Worm (Caenorhabditis elegans) whole organism, L2 larva: ENCODE measurements around the gene unc-58.

Experiments used
- aly-2 ChIP-seq: fragments of 150-350 bp; optimal IDR thresholded peaks from 2 replicates; lab custom pipeline; 2014; ENCODE audit warnings: missing biosample characterization, missing genetic modification characterization
- ama-1 ChIP-seq: fragments of 150-350 bp; optimal IDR thresholded peaks from 2 replicates; lab custom pipeline; 2018; ENCODE audit warnings: inconsistent platforms
- fos-1 ChIP-seq: fragments of 150-350 bp; optimal IDR thresholded peaks from 2 replicates; lab custom pipeline; 2014; ENCODE audit warnings: missing biosample characterization, missing genetic modification characterization
- lin-39 ChIP-seq: fragments of 150-350 bp; optimal IDR thresholded peaks from 2 replicates; lab custom pipeline; 2014; ENCODE audit warnings: missing biosample characterization, missing genetic modification reagents, missing genetic modification characterization
- lsy-2 ChIP-seq, 2 experiments: fragments of 150-350 bp in 1 of 2; sonication (generic microtip) in 1 of 2; optimal IDR thresholded peaks; 2 replicates each; lab custom pipeline; 2014 to 2017; ENCODE audit warnings: missing biosample characterization in 2 of 2, missing genetic modification characterization in 2 of 2
- mdl-1 ChIP-seq, 2 experiments: fragments of 150-350 bp in 1 of 2; sonication (generic microtip) in 1 of 2; optimal IDR thresholded peaks; 2 replicates each; lab custom pipeline; 2017; ENCODE audit warnings: missing biosample characterization in 2 of 2, missing genetic modification characterization in 2 of 2
- nhr-237 ChIP-seq: fragments of 150-350 bp; optimal IDR thresholded peaks from 2 replicates; lab custom pipeline; 2014; ENCODE audit warnings: missing biosample characterization, missing genetic modification characterization
- nhr-25 ChIP-seq: fragments of 150-350 bp; sonication (generic microtip); optimal IDR thresholded peaks from 3 replicates; lab custom pipeline; 2014; ENCODE audit warnings: missing biosample characterization, missing genetic modification characterization
- nhr-77 ChIP-seq: fragments of 150-350 bp; optimal IDR thresholded peaks from 2 replicates; lab custom pipeline; 2014; ENCODE audit warnings: missing biosample characterization, missing genetic modification characterization
- snpc-4 ChIP-seq: fragments of 150-350 bp; optimal IDR thresholded peaks from 2 replicates; lab custom pipeline; 2014; ENCODE audit warnings: missing biosample characterization, missing genetic modification characterization
- unc-62 ChIP-seq: fragments of 150-350 bp; optimal IDR thresholded peaks from 2 replicates; lab custom pipeline; 2014; ENCODE audit warnings: missing biosample characterization, missing genetic modification reagents, missing genetic modification characterization
- ztf-11 ChIP-seq: sonication (generic microtip); optimal IDR thresholded peaks from 2 replicates; lab custom pipeline; 2017; ENCODE audit warnings: missing biosample characterization, missing genetic modification characterization

DNA sequence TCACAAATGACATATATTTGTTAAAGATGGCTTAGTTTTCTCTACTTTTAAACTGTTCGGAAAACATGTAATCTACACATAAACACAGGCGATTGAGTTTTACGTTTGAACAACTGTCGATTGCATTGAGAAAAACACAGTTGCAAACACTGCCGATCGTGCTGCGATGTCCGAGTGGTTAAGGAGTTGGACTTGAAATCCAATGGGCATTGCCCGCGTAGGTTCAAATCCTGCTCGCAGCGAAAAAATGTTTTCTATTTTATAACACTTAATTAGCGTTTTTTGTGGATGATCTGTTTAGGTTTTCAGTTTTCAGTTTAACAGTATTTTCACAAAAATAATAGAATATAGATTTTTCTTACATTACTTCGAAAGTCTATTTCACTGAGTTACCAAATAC is 8.6 kb downstream of the unc-58 start:
- TF ChIP-seq unc-62 (GFP tag; lab: Kevin White, UChicago) (no peak), nhr-77 (tag; lab: Kevin White, UChicago) (no peak), mdl-1 (tag; optimal IDR thresholded peaks at IDR 0.05; lab: Kevin White, UChicago) (no peak), lsy-2 (tag; optimal IDR thresholded peaks at IDR 0.05; lab: Kevin White, UChicago) (no peak), ztf-11 (tag; lab: Kevin White, UChicago) (no peak), fos-1 (no peak), nhr-25 (tag; lab: Kevin White, UChicago) (no peak), nhr-237 (tag; lab: Kevin White, UChicago) (no peak), ama-1 (lab: Kevin White, UChicago) (no peak), snpc-4 (tag; lab: Kevin White, UChicago) (no peak), lin-39 (no peak), aly-2 (tag; lab: Kevin White, UChicago) (no peak)
